Worm (Caenorhabditis elegans) whole organism, mixed stage, embryonic: ENCODE measurements around the gene Y22D7AL.16.

Experiments
- M03D4.4 ChIP-seq: sonication (generic microtip); optimal IDR thresholded peaks from 2 replicates; lab custom pipeline; 2017; ENCODE audit warnings: mild to moderate bottlenecking, missing genetic modification characterization, missing compliant biosample characterization
- bed-3 ChIP-seq: fragments of 200-800 bp; sonication (Bioruptor generic); optimal IDR thresholded peaks from 3 replicates; lab custom pipeline; 2018; ENCODE audit warnings: mild to moderate bottlenecking, missing genetic modification characterization, moderate library complexity, missing compliant biosample characterization
- blmp-1 ChIP-seq: fragments of 150-350 bp; optimal IDR thresholded peaks from 2 replicates; lab custom pipeline; 2014; ENCODE audit warnings: missing biosample characterization, missing genetic modification characterization
- ceh-39 ChIP-seq: fragments of 150-350 bp; optimal IDR thresholded peaks from 2 replicates; lab custom pipeline; 2014; ENCODE audit warnings: missing biosample characterization, missing genetic modification characterization
- ceh-43 ChIP-seq: fragments of 200-800 bp; sonication (Bioruptor generic); optimal IDR thresholded peaks from 2 replicates; lab custom pipeline; 2018; ENCODE audit warnings: mild to moderate bottlenecking, missing genetic modification characterization, moderate library complexity, missing compliant biosample characterization
- ceh-83 ChIP-seq: fragments of 200-800 bp; sonication (Bioruptor generic); optimal IDR thresholded peaks from 2 replicates; lab custom pipeline; 2018; ENCODE audit warnings: mild to moderate bottlenecking, missing genetic modification characterization, missing compliant biosample characterization
- ces-1 ChIP-seq: fragments of 150-350 bp; optimal IDR thresholded peaks from 2 replicates; lab custom pipeline; 2014; ENCODE audit warnings: missing biosample characterization, missing genetic modification reagents, missing genetic modification characterization
- cnd-1 ChIP-seq: fragments of 200-800 bp; sonication (Bioruptor generic); optimal IDR thresholded peaks from 2 replicates; lab custom pipeline; 2018; ENCODE audit warnings: mild to moderate bottlenecking, missing genetic modification characterization, missing compliant biosample characterization
- drap-1 ChIP-seq: fragments of 200-800 bp; sonication (Bioruptor generic); optimal IDR thresholded peaks from 3 replicates; lab custom pipeline; 2018; ENCODE audit warnings: mild to moderate bottlenecking, missing genetic modification characterization, missing compliant biosample characterization
- elt-1 ChIP-seq: sonication (generic microtip); optimal IDR thresholded peaks from 2 replicates; lab custom pipeline; 2017; ENCODE audit warnings: missing genetic modification characterization, mild to moderate bottlenecking, missing compliant biosample characterization, antibody characterized with exemption, moderate library complexity, borderline replicate concordance; ENCODE audit not compliant: insufficient read depth
- elt-3 ChIP-seq: fragments of 150-350 bp; optimal IDR thresholded peaks from 2 replicates; lab custom pipeline; 2014; ENCODE audit warnings: missing biosample characterization, missing genetic modification characterization
- flh-1 ChIP-seq: fragments of 200-800 bp; sonication (Bioruptor generic); optimal IDR thresholded peaks from 2 replicates; lab custom pipeline; 2018; ENCODE audit warnings: mild to moderate bottlenecking, missing genetic modification characterization, moderate library complexity, missing compliant biosample characterization
- ham-2 ChIP-seq: fragments of 200-800 bp; sonication (Bioruptor generic); optimal IDR thresholded peaks from 2 replicates; lab custom pipeline; 2018; ENCODE audit warnings: mild to moderate bottlenecking, missing genetic modification characterization, missing compliant biosample characterization
- lin-13 ChIP-seq: fragments of 150-350 bp; optimal IDR thresholded peaks from 2 replicates; lab custom pipeline; 2014; ENCODE audit warnings: missing biosample characterization, missing genetic modification characterization
- lin-32 ChIP-seq: fragments of 200-800 bp; sonication (Bioruptor generic); optimal IDR thresholded peaks from 2 replicates; lab custom pipeline; 2018; ENCODE audit warnings: mild to moderate bottlenecking, missing genetic modification characterization, missing compliant biosample characterization
- lsy-2 ChIP-seq: fragments of 150-350 bp; optimal IDR thresholded peaks from 2 replicates; lab custom pipeline; 2014; ENCODE audit warnings: missing biosample characterization, missing genetic modification characterization
- mab-5 ChIP-seq: fragments of 150-350 bp; optimal IDR thresholded peaks from 2 replicates; lab custom pipeline; 2014; ENCODE audit warnings: missing biosample characterization, missing genetic modification characterization
- mep-1 ChIP-seq: fragments of 150-350 bp; optimal IDR thresholded peaks from 2 replicates; lab custom pipeline; 2017; ENCODE audit warnings: missing biosample characterization, missing genetic modification reagents, missing genetic modification characterization, inconsistent platforms
- nhr-12 ChIP-seq: fragments of 150-350 bp; optimal IDR thresholded peaks from 2 replicates; lab custom pipeline; 2014; ENCODE audit warnings: missing biosample characterization, missing genetic modification characterization
- nhr-2 ChIP-seq: fragments of 150-350 bp; optimal IDR thresholded peaks from 2 replicates; lab custom pipeline; 2014; ENCODE audit warnings: missing biosample characterization, missing genetic modification characterization
- nhr-237 ChIP-seq: fragments of 150-350 bp; optimal IDR thresholded peaks from 2 replicates; lab custom pipeline; 2014; ENCODE audit warnings: missing biosample characterization, missing genetic modification characterization
- nhr-28 ChIP-seq: fragments of 150-350 bp; optimal IDR thresholded peaks from 2 replicates; lab custom pipeline; 2014; ENCODE audit warnings: missing biosample characterization, missing genetic modification characterization
- nhr-76 ChIP-seq: sonication (generic microtip); optimal IDR thresholded peaks from 2 replicates; lab custom pipeline; 2017; ENCODE audit warnings: missing biosample characterization, missing genetic modification characterization
- pha-4 ChIP-seq: fragments of 150-350 bp; optimal IDR thresholded peaks from 2 replicates; lab custom pipeline; 2018; ENCODE audit warnings: missing biosample characterization, missing genetic modification reagents, missing genetic modification characterization
- sem-2 ChIP-seq: fragments of 200-800 bp; sonication (Bioruptor generic); optimal IDR thresholded peaks from 2 replicates; lab custom pipeline; 2018; ENCODE audit warnings: mild to moderate bottlenecking, missing genetic modification characterization, missing compliant biosample characterization
- snpc-4 ChIP-seq: fragments of 150-350 bp; optimal IDR thresholded peaks from 2 replicates; lab custom pipeline; 2014; ENCODE audit warnings: missing biosample characterization, missing genetic modification characterization
- sptf-1 ChIP-seq: sonication (generic microtip); optimal IDR thresholded peaks from 2 replicates; lab custom pipeline; 2017; ENCODE audit warnings: mild to moderate bottlenecking, missing genetic modification characterization, moderate library complexity, missing compliant biosample characterization
- tbx-8 ChIP-seq: fragments of 200-800 bp; sonication (Bioruptor generic); optimal IDR thresholded peaks from 2 replicates; lab custom pipeline; 2018; ENCODE audit warnings: mild to moderate bottlenecking, missing genetic modification characterization, moderate library complexity, missing compliant biosample characterization
- unc-39 ChIP-seq: fragments of 150-350 bp; optimal IDR thresholded peaks from 2 replicates; lab custom pipeline; 2014; ENCODE audit warnings: missing biosample characterization, missing genetic modification characterization
- unc-62 ChIP-seq: fragments of 150-350 bp; optimal IDR thresholded peaks from 2 replicates; lab custom pipeline; 2014; ENCODE audit warnings: missing biosample characterization, missing genetic modification reagents, missing genetic modification characterization
- ztf-11 ChIP-seq: fragments of 150-350 bp; optimal IDR thresholded peaks from 2 replicates; lab custom pipeline; 2014; ENCODE audit warnings: missing biosample characterization, missing genetic modification characterization

The Y22D7AL.16 gene

ce11 chrIII:1662405-1662804, 2.6 kb downstream of the Y22D7AL.16 start:
- TF ChIP-seq cnd-1 (tag; lab: Kevin White, UChicago) (no peak), sptf-1 (no peak), ces-1 (no peak), sem-2 (GFP tag; lab: Kevin White, UChicago) (no peak), elt-1 (tag; lab: Kevin White, UChicago) (no peak), ceh-83 (GFP tag; lab: Kevin White, UChicago) (no peak), ceh-39 (no peak), elt-3 (no peak), nhr-2 (tag; lab: Kevin White, UChicago) (no peak), blmp-1 (tag; lab: Kevin White, UChicago) (no peak), mab-5 (tag; lab: Kevin White, UChicago) (no peak), ztf-11 (tag; lab: Kevin White, UChicago) (no peak), flh-1 (no peak), lin-13 (tag; lab: Kevin White, UChicago) (no peak), lin-32 (GFP tag; lab: Kevin White, UChicago) (no peak)

ce11 chrIII:1661031-1661430, 4.0 kb downstream of the Y22D7AL.16 start:
- TF ChIP-seq ceh-43 (GFP tag; lab: Kevin White, UChicago), result no peak
- TF ChIP-seq nhr-76, result no peak
- no peak for TF ChIP-seq sptf-1

ce11 chrIII:1659763-1660162, 5.3 kb downstream of the Y22D7AL.16 start, which contains the start of gene Y22D7AL.15:
Gene Y22D7AL.15, minus strand, starts transcription at chrIII:1659863.
- TF ChIP-seq lin-13 (tag; lab: Kevin White, UChicago) (no peak), ceh-83 (GFP tag; lab: Kevin White, UChicago) (no peak), unc-39 (tag; lab: Kevin White, UChicago) (no peak), mep-1 (tag; lab: Kevin White, UChicago) (no peak), nhr-28 (tag; lab: Kevin White, UChicago) (no peak), cnd-1 (tag; lab: Kevin White, UChicago) (no peak), pha-4 (tag; lab: Kevin White, UChicago) (no peak), elt-3 (no peak), elt-1 (tag; lab: Kevin White, UChicago) (no peak), ztf-11 (tag; lab: Kevin White, UChicago) (no peak), nhr-76 (no peak), ham-2 (GFP tag; lab: Kevin White, UChicago) (no peak), nhr-2 (tag; lab: Kevin White, UChicago) (no peak), nhr-237 (tag; lab: Kevin White, UChicago) (no peak), lin-32 (GFP tag; lab: Kevin White, UChicago) (no peak), blmp-1 (tag; lab: Kevin White, UChicago) (no peak), nhr-12 (no peak), flh-1 (no peak)

ce11 chrIII:1657380-1657779, 7.6 kb downstream of the Y22D7AL.16 start, which contains the start of gene cht-4:
Gene cht-4, minus strand, starts transcription at chrIII:1657480.
- TF ChIP-seq tbx-8 (no peak), bed-3 (no peak), ztf-11 (tag; lab: Kevin White, UChicago) (no peak), elt-3 (no peak), nhr-76 (no peak), ceh-43 (GFP tag; lab: Kevin White, UChicago) (no peak), lsy-2 (no peak), nhr-12 (no peak)

ce11 chrIII:1652925-1653324, 12.1 kb downstream of the Y22D7AL.16 start:
- TF ChIP-seq pha-4 (tag; lab: Kevin White, UChicago) (no peak), mep-1 (tag; lab: Kevin White, UChicago) (no peak), lsy-2 (no peak), unc-62 (GFP tag; lab: Kevin White, UChicago) (no peak)

- TF ChIP-seq drap-1 (no peak), lsy-2 (no peak), nhr-12 (no peak), snpc-4 (tag; lab: Kevin White, UChicago) (no peak), nhr-2 (tag; lab: Kevin White, UChicago) (no peak), unc-39 (tag; lab: Kevin White, UChicago) (no peak), mep-1 (tag; lab: Kevin White, UChicago) (no peak), elt-1 (tag; lab: Kevin White, UChicago) (no peak), bed-3 (no peak), M03D4.4 (tag; lab: Kevin White, UChicago) (no peak), tbx-8 (no peak), unc-62 (GFP tag; lab: Kevin White, UChicago) (no peak), nhr-237 (tag; lab: Kevin White, UChicago) (no peak)
Observed at ce11 chrIII:1652181-1652580, 12.8 kb downstream of the Y22D7AL.16 start, which contains the start of gene Y22D7AL.1. Gene Y22D7AL.1, plus strand, starts transcription at chrIII:1652481.
